Worm (Caenorhabditis elegans): ENCODE results near the gene R102.10.

Gene R102.10

DNA sequence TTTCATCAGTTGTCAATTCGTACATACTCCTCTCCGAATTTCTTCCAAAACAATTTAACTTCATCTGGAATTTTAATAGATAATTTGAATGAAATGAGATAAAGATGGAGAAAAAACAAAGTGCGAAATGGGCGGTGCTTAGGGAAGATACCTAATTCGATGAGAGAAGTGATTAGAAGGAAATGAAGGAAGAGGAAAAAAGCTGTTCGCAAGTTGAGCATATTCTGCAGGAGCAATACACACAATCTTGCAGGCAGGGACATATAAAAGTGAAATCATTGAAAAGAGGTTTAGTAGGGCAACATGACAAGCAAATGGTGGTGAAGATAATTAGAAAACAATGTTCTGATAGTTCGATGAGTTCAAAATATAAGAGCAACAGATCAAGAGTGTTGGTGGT lies 6.5 kb downstream of the R102.10 start, which contains the start of gene glb-21:
TSS of gene glb-21 (minus strand) at position 66 of the 400 bp plus-strand sequence.
- TF ChIP-seq elt-1 (tag; optimal IDR thresholded peaks at IDR 0.05) (no peak), ztf-4 (tag; optimal IDR thresholded peaks at IDR 0.05) (no peak), ztf-11 (tag; optimal IDR thresholded peaks at IDR 0.05) (no peak), elt-3 (tag; optimal IDR thresholded peaks at IDR 0.05) (no peak), Y55F3AM.14 (GFP tag; optimal IDR thresholded peaks at IDR 0.05) (no peak), blmp-1 (tag; optimal IDR thresholded peaks at IDR 0.05; ENCODE audit: insufficient read depth) (no peak), nhr-23 (tag; optimal IDR thresholded peaks at IDR 0.05) (no peak), peb-1 (tag; optimal IDR thresholded peaks at IDR 0.05) (no peak), aly-2 (tag; optimal IDR thresholded peaks at IDR 0.05) (no peak), lin-11 (tag; optimal IDR thresholded peaks at IDR 0.05) (no peak)

DNA sequence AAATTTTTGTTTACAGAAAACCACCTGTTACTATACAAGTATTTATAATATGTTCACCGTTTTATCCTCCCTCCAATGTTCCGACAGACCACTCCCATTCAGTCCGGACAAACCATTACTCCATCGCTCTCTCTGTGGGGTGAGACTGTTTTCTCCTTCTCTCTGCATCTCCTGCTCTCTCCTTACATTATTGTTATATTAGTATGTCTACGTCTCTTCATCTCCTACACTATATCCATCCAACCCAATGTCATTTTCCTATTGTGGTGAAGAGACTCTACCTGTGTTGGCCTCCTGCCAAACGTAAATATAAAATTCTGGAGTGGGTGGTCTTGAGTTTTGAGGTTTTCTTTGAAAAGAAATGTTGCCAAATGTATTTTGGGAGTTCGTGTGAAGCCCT lies 9.3 kb downstream of the R102.10 start:
- TF ChIP-seq nhr-6 (tag; optimal IDR thresholded peaks at IDR 0.05) (no peak), nhr-11 (tag; optimal IDR thresholded peaks at IDR 0.05) (no peak), nhr-129 (tag; optimal IDR thresholded peaks at IDR 0.05) (peak; percentile 60), peb-1 (tag; optimal IDR thresholded peaks at IDR 0.05) (no peak), mbf-1 (tag; optimal IDR thresholded peaks at IDR 0.05) (no peak), sma-3 (GFP tag; optimal IDR thresholded peaks at IDR 0.05) (peak; percentile 8), nhr-10 (tag; optimal IDR thresholded peaks at IDR 0.05) (no peak), gmeb-1 (tag; optimal IDR thresholded peaks at IDR 0.05) (peak; percentile 21), elt-3 (tag; optimal IDR thresholded peaks at IDR 0.05) (no peak), aly-2 (tag; optimal IDR thresholded peaks at IDR 0.05) (no peak), C34F6.9 (tag; optimal IDR thresholded peaks at IDR 0.05) (peak; percentile 13), sma-9 (GFP tag; optimal IDR thresholded peaks at IDR 0.05) (peak; percentile 46), sma-9 (tag; optimal IDR thresholded peaks at IDR 0.05) (no peak), fos-1 (tag; optimal IDR thresholded peaks at IDR 0.05) (peak; percentile 43), ztf-1 (GFP tag; conservative IDR thresholded peaks at IDR 0.05) (no peak), egl-27 (tag; optimal IDR thresholded peaks at IDR 0.05) (peak; percentile 21), nhr-25 (tag; optimal IDR thresholded peaks at IDR 0.05) (peak; percentile 6)

DNA sequence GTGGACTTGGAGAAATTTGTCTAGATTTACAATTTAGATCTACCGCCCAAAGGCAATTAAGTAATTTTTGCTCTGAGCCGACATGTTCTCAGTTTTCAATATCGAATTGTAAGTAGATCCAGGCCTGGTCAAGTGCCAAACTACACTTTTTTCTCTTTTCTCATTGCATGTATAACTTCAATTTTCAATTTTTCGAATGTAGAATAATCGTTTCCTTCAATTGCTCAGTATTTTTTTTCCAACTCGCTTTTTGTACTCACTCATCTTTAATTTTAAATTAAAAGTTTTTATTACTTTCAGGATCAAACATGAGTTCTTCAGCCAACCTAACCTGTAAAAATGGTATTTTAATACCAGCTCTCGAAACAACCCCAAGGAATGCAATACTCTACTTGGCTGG lies 11.1 kb downstream of the R102.10 start, which contains the start of gene ncx-3:
TSS of gene ncx-3 (plus strand) at position 301 of the 400 bp plus-strand sequence.
- TF ChIP-seq Y55F3AM.14 (GFP tag; optimal IDR thresholded peaks at IDR 0.05): no peak
- TF ChIP-seq peb-1 (tag; optimal IDR thresholded peaks at IDR 0.05): no peak
- TF ChIP-seq F13H6.1 (tag; optimal IDR thresholded peaks at IDR 0.05): no peak
- TF ChIP-seq elt-1 (tag; optimal IDR thresholded peaks at IDR 0.05): no peak
- no peak for TF ChIP-seq sem-4 (tag; optimal IDR thresholded peaks at IDR 0.05)
- no peak for TF ChIP-seq gmeb-1 (tag; optimal IDR thresholded peaks at IDR 0.05)
- no peak for TF ChIP-seq nhr-21 (tag; optimal IDR thresholded peaks at IDR 0.05)
- no peak for TF ChIP-seq nhr-129 (tag; optimal IDR thresholded peaks at IDR 0.05)
- TF ChIP-seq sma-3 (GFP tag; optimal IDR thresholded peaks at IDR 0.05): no peak
- TF ChIP-seq nhr-23 (tag; optimal IDR thresholded peaks at IDR 0.05): no peak
- TF ChIP-seq fos-1 (tag; optimal IDR thresholded peaks at IDR 0.05): no peak
- TF ChIP-seq ceh-16 (tag; optimal IDR thresholded peaks at IDR 0.05): no peak
- TF ChIP-seq nhr-77 (tag; optimal IDR thresholded peaks at IDR 0.05): no peak
- TF ChIP-seq crh-2 (tag; optimal IDR thresholded peaks at IDR 0.05): no peak
- no peak for TF ChIP-seq blmp-1 (tag; optimal IDR thresholded peaks at IDR 0.05; ENCODE audit: insufficient read depth)

DNA sequence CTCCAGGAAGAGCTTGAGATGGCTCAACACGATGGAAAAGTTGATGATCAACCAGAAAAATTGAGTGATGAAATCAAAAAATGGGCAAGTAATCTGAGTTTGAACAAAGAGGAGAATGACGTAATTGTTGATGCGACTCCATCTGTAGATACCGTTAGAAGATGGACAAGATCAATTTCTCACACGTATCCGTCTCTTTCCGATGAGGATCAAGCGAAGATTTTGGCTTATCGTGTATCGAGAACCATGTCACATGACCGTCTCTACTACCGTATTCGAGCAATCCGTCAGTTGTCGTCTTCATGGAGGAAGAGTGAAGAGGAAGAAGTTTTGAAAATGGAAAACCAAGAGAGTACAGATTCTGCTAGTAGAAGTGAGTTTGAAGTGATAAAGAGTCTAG lies 12.8 kb downstream of the R102.10 start:
- no peak for TF ChIP-seq nhr-77 (tag; optimal IDR thresholded peaks at IDR 0.05)
- TF ChIP-seq elt-1 (tag; optimal IDR thresholded peaks at IDR 0.05): peak; percentile 25

DNA sequence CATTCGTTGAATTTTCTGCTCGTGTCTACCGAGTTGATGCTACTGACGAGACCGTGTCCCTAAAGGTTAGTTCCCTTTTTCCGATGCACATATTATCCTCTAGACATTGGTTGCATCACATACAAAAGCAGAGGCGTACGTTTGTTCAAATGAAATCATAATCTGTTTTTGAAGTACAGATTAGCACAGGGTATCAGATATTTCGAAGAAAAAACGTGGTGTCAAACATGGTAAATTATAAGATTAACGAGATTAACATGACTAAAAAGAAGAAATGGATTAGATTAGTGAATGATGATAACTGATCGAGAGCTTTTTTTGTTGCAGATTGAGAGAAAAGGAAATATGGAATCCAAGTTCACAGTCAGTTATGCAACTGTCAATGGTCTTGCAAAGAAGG lies 13.6 kb downstream of the R102.10 start:
- no peak for TF ChIP-seq nhr-77 (tag; optimal IDR thresholded peaks at IDR 0.05)
- no peak for TF ChIP-seq lin-39 (tag; optimal IDR thresholded peaks at IDR 0.05)
- TF ChIP-seq elt-1 (tag; optimal IDR thresholded peaks at IDR 0.05): no peak
- no peak for TF ChIP-seq crh-2 (tag; optimal IDR thresholded peaks at IDR 0.05)
- TF ChIP-seq nhr-11 (tag; optimal IDR thresholded peaks at IDR 0.05): no peak
- TF ChIP-seq lsy-2 (tag; optimal IDR thresholded peaks at IDR 0.05): no peak
- TF ChIP-seq R02D3.7 (tag; optimal IDR thresholded peaks at IDR 0.05): no peak
- no peak for TF ChIP-seq alr-1 (tag; optimal IDR thresholded peaks at IDR 0.05)
- no peak for TF ChIP-seq elt-3 (tag; optimal IDR thresholded peaks at IDR 0.05)
- no peak for TF ChIP-seq peb-1 (tag; optimal IDR thresholded peaks at IDR 0.05)
- TF ChIP-seq unc-39 (tag; optimal IDR thresholded peaks at IDR 0.05): no peak
- TF ChIP-seq mdl-1 (tag; optimal IDR thresholded peaks at IDR 0.05): no peak
- TF ChIP-seq nhr-129 (tag; optimal IDR thresholded peaks at IDR 0.05): no peak
- no peak for TF ChIP-seq fos-1 (tag; optimal IDR thresholded peaks at IDR 0.05)
- no peak for TF ChIP-seq snpc-4 (tag; optimal IDR thresholded peaks at IDR 0.05)
- TF ChIP-seq sma-3 (GFP tag; optimal IDR thresholded peaks at IDR 0.05): no peak
- TF ChIP-seq ztf-11 (tag; optimal IDR thresholded peaks at IDR 0.05): no peak

Measured in whole organism, L2 larva.